Worm (Caenorhabditis elegans) whole organism, early embryonic: ENCODE measurements around the gene C29F9.2.

Experiments
- B0310.2 ChIP-seq: sonication (generic microtip); optimal IDR thresholded peaks from 2 replicates; lab custom pipeline; 2016; ENCODE audit warnings: mild to moderate bottlenecking, missing genetic modification characterization, missing compliant biosample characterization
- F13C5.2 ChIP-seq: sonication (generic microtip); optimal IDR thresholded peaks from 2 replicates; lab custom pipeline; 2017; ENCODE audit warnings: mild to moderate bottlenecking, missing genetic modification characterization, inconsistent platforms, missing compliant biosample characterization
- aly-1 ChIP-seq: sonication (generic microtip); optimal IDR thresholded peaks from 2 replicates; lab custom pipeline; 2016; ENCODE audit warnings: missing genetic modification characterization, missing compliant biosample characterization
- ama-1 ChIP-seq: fragments of 150-350 bp; optimal IDR thresholded peaks from 2 replicates; lab custom pipeline; 2014
- ceh-13 ChIP-seq: fragments of 200-800 bp; sonication (Bioruptor generic); optimal IDR thresholded peaks from 2 replicates; lab custom pipeline; 2018; ENCODE audit warnings: mild to moderate bottlenecking, missing genetic modification characterization, missing compliant biosample characterization
- ceh-36 ChIP-seq: sonication (generic microtip); optimal IDR thresholded peaks from 2 replicates; lab custom pipeline; 2016; ENCODE audit warnings: missing genetic modification characterization, inconsistent platforms, missing compliant biosample characterization
- ets-7 ChIP-seq: sonication (generic microtip); optimal IDR thresholded peaks from 2 replicates; lab custom pipeline; 2016; ENCODE audit warnings: missing genotype, missing genetic modification characterization, missing compliant biosample characterization
- flt-1 ChIP-seq: fragments of 200-800 bp; sonication (Bioruptor generic); IDR thresholded peaks from 2 replicates; pipeline ENCODE4 v1.3.6; 2022; ENCODE audit warnings: missing genetic modification characterization, missing compliant biosample characterization
- hmbx-1 ChIP-seq: sonication (generic microtip); optimal IDR thresholded peaks from 2 replicates; lab custom pipeline; 2016; ENCODE audit warnings: mild to moderate bottlenecking, missing genetic modification characterization, missing compliant biosample characterization
- hmg-4 ChIP-seq: fragments of 200-800 bp; sonication (Bioruptor generic); optimal IDR thresholded peaks from 2 replicates; lab custom pipeline; 2018; ENCODE audit warnings: mild to moderate bottlenecking, missing genetic modification characterization, missing compliant biosample characterization
- hnd-1 ChIP-seq: sonication (generic microtip); optimal IDR thresholded peaks from 2 replicates; lab custom pipeline; 2016; ENCODE audit warnings: missing genetic modification characterization, missing compliant biosample characterization
- pes-1 ChIP-seq: fragments of 200-800 bp; sonication (Bioruptor generic); IDR thresholded peaks from 2 replicates; pipeline ENCODE4 v1.3.6; 2022; ENCODE audit warnings: missing genetic modification reagents, missing genetic modification characterization, missing compliant biosample characterization
- scrt-1 ChIP-seq: fragments of 200-800 bp; sonication (Bioruptor generic); IDR thresholded peaks from 2 replicates; pipeline ENCODE4 v1.3.6; 2022; ENCODE audit warnings: missing genetic modification characterization, missing compliant biosample characterization
- sea-1 ChIP-seq: fragments of 200-800 bp; sonication (Bioruptor generic); conservative IDR thresholded peaks from 2 replicates; pipeline ENCODE4 v1.3.6; 2022; ENCODE audit warnings: missing genetic modification characterization, missing compliant biosample characterization
- tbx-11 ChIP-seq: fragments of 200-800 bp; sonication (Bioruptor generic); IDR thresholded peaks from 2 replicates; pipeline ENCODE4 v1.3.6; 2022; ENCODE audit warnings: missing genetic modification characterization, missing compliant biosample characterization
- tbx-37 ChIP-seq: fragments of 200-800 bp; sonication (Bioruptor generic); conservative IDR thresholded peaks from 2 replicates; pipeline ENCODE4 v1.3.6; 2022; ENCODE audit warnings: missing genetic modification reagents, missing genetic modification characterization, missing compliant biosample characterization
- tra-4 ChIP-seq: sonication (generic microtip); optimal IDR thresholded peaks from 2 replicates; lab custom pipeline; 2017; ENCODE audit warnings: missing genetic modification characterization, missing compliant biosample characterization

C29F9.2 gene

ce11 chrIII:130650-131049 is at the start of gene C29F9.2, which contains the start of gene nhr-280:
Gene C29F9.2 (plus strand): TSS chrIII:130947.
Gene nhr-280 (minus strand): TSS chrIII:130750.
- no peak for TF ChIP-seq pes-1 (GFP tag; lab: Robert Waterston, UW)
- no peak for TF ChIP-seq B0310.2 (tag; lab: Kevin White, UChicago)
- TF ChIP-seq hnd-1: no peak
- no peak for TF ChIP-seq hmg-4 (GFP tag; lab: Kevin White, UChicago)
- TF ChIP-seq aly-1 (tag; lab: Kevin White, UChicago): no peak
- TF ChIP-seq tra-4 (tag; lab: Kevin White, UChicago): no peak
- no peak for TF ChIP-seq tbx-11
- no peak for TF ChIP-seq flt-1 (GFP tag; lab: Robert Waterston, UW)

ce11 chrIII:84372-84771 is 46.4 kb upstream of the C29F9.2 start:
- TF ChIP-seq tra-4 (tag; lab: Kevin White, UChicago): no peak
- TF ChIP-seq hmg-4 (GFP tag; lab: Kevin White, UChicago): no peak
- TF ChIP-seq B0310.2 (tag; lab: Kevin White, UChicago): no peak
- no peak for TF ChIP-seq sea-1 (GFP tag; lab: Robert Waterston, UW)

- TF ChIP-seq hmg-4 (GFP tag; lab: Kevin White, UChicago) (no peak), F13C5.2 (tag; lab: Kevin White, UChicago) (peak; percentile 66)
These were observed 44.4 kb upstream of the C29F9.2 start, which contains the start of gene attf-3 for ce11 chrIII:86316-86715. Gene attf-3 (minus strand): TSS chrIII:86384.

- peak; percentile 33 for TF ChIP-seq F13C5.2 (tag; lab: Kevin White, UChicago)
- no peak for TF ChIP-seq hnd-1
- 0 out of 2 replicates have a peak, but pooled peaks have one; percentile 15 for TF ChIP-seq tbx-37 (GFP tag; lab: Robert Waterston, UW)
- 0 out of 2 replicates have a peak, but pooled peaks have one; percentile 27 for TF ChIP-seq flt-1 (GFP tag; lab: Robert Waterston, UW)
These were observed 43.6 kb upstream of the C29F9.2 start, which contains the start of the genes F54C4.4 and mrpl-40 for ce11 chrIII:87183-87582. Gene F54C4.4 (minus strand): TSS chrIII:87381. Gene mrpl-40 (plus strand): TSS chrIII:87559.

ce11 chrIII:89155-89554 is 41.6 kb upstream of the C29F9.2 start:
- TF ChIP-seq hnd-1: no peak
- TF ChIP-seq hmbx-1: peak; percentile 12
- peak; percentile 66 for TF ChIP-seq ceh-36 (tag; lab: Kevin White, UChicago)
- TF ChIP-seq flt-1 (GFP tag; lab: Robert Waterston, UW): peak; percentile 67
- TF ChIP-seq tra-4 (tag; lab: Kevin White, UChicago): peak; percentile 44
- peak; percentile 76 for TF ChIP-seq sea-1 (GFP tag; lab: Robert Waterston, UW)
- peak; percentile 4 for TF ChIP-seq ama-1 (lab: Kevin White, UChicago)
- peak; percentile 52 for TF ChIP-seq F13C5.2 (tag; lab: Kevin White, UChicago)
- no peak for TF ChIP-seq tbx-11
- TF ChIP-seq pes-1 (GFP tag; lab: Robert Waterston, UW): peak; percentile 76

ce11 chrIII:92247-92646 is 38.5 kb upstream of the C29F9.2 start:
- no peak for TF ChIP-seq F13C5.2 (tag; lab: Kevin White, UChicago)
- no peak for TF ChIP-seq flt-1 (GFP tag; lab: Robert Waterston, UW)
- no peak for TF ChIP-seq ceh-36 (tag; lab: Kevin White, UChicago)
- TF ChIP-seq pes-1 (GFP tag; lab: Robert Waterston, UW): no peak
- TF ChIP-seq hmg-4 (GFP tag; lab: Kevin White, UChicago): no peak
- no peak for TF ChIP-seq ceh-13 (GFP tag; lab: Kevin White, UChicago)
- TF ChIP-seq hnd-1: no peak
- no peak for TF ChIP-seq sea-1 (GFP tag; lab: Robert Waterston, UW)
- no peak for TF ChIP-seq tbx-37 (GFP tag; lab: Robert Waterston, UW)
- TF ChIP-seq tra-4 (tag; lab: Kevin White, UChicago): no peak
- TF ChIP-seq hmbx-1: no peak
- TF ChIP-seq tbx-11: no peak
- TF ChIP-seq aly-1 (tag; lab: Kevin White, UChicago): no peak
- no peak for TF ChIP-seq ets-7 (tag; lab: Kevin White, UChicago)
- no peak for TF ChIP-seq ama-1 (lab: Kevin White, UChicago)
- no peak for TF ChIP-seq scrt-1 (GFP tag; lab: Robert Waterston, UW)
- no peak for TF ChIP-seq B0310.2 (tag; lab: Kevin White, UChicago)

ce11 chrIII:94759-95330 is 35.9 kb upstream of the C29F9.2 start, which contains the start of gene pat-4:
Gene pat-4 (minus strand): TSS chrIII:94809.
- TF ChIP-seq F13C5.2 (tag; lab: Kevin White, UChicago): no peak
- TF ChIP-seq hmg-4 (GFP tag; lab: Kevin White, UChicago): peak; percentile 61

ce11 chrIII:96196-96595 is 34.6 kb upstream of the C29F9.2 start:
- no peak for TF ChIP-seq ets-7 (tag; lab: Kevin White, UChicago)
- no peak for TF ChIP-seq F13C5.2 (tag; lab: Kevin White, UChicago)
- no peak for TF ChIP-seq sea-1 (GFP tag; lab: Robert Waterston, UW)
- TF ChIP-seq ama-1 (lab: Kevin White, UChicago): no peak
- TF ChIP-seq flt-1 (GFP tag; lab: Robert Waterston, UW): no peak
- no peak for TF ChIP-seq tbx-37 (GFP tag; lab: Robert Waterston, UW)
- TF ChIP-seq aly-1 (tag; lab: Kevin White, UChicago): no peak
- TF ChIP-seq pes-1 (GFP tag; lab: Robert Waterston, UW): no peak
- TF ChIP-seq hnd-1: no peak
- TF ChIP-seq ceh-13 (GFP tag; lab: Kevin White, UChicago): no peak
- TF ChIP-seq tbx-11: no peak
- TF ChIP-seq tra-4 (tag; lab: Kevin White, UChicago): no peak
- TF ChIP-seq B0310.2 (tag; lab: Kevin White, UChicago): no peak
- TF ChIP-seq ceh-36 (tag; lab: Kevin White, UChicago): no peak
- no peak for TF ChIP-seq scrt-1 (GFP tag; lab: Robert Waterston, UW)
- no peak for TF ChIP-seq hmg-4 (GFP tag; lab: Kevin White, UChicago)
- no peak for TF ChIP-seq hmbx-1
